Fruit fly (Drosophila melanogaster) whole organism, wandering third instar larva: ENCODE results near the gene dac.

Source experiments
- Abd-B ChIP-seq: fragments of >200 bp; optimal IDR thresholded peaks from 2 replicates; lab custom pipeline; 2017; ENCODE audit warnings: missing biosample characterization, missing genetic modification characterization
- CG32264 ChIP-seq: fragments of 200-800 bp; sonication (Bioruptor generic); optimal IDR thresholded peaks from 2 replicates; lab custom pipeline; 2016; ENCODE audit warnings: missing biosample characterization, missing genetic modification characterization
- CG9705 ChIP-seq: fragments of 200-800 bp; sonication (Bioruptor generic); optimal IDR thresholded peaks from 2 replicates; lab custom pipeline; 2018; ENCODE audit warnings: missing biosample characterization, mild to moderate bottlenecking, missing genetic modification characterization
- Dfd ChIP-seq: fragments of >200 bp; optimal IDR thresholded peaks from 2 replicates; lab custom pipeline; 2017; ENCODE audit warnings: missing biosample characterization, missing genetic modification characterization
- GATAd ChIP-seq: sonication (Bioruptor generic); optimal IDR thresholded peaks from 2 replicates; lab custom pipeline; 2016; ENCODE audit warnings: missing biosample characterization, missing genetic modification characterization
- Myc ChIP-seq: fragments of >200 bp; optimal IDR thresholded peaks from 2 replicates; lab custom pipeline; 2017
- Rel ChIP-seq, 2 experiments: fragments of 200-800 bp; sonication (Bioruptor generic) in 1 of 2; optimal IDR thresholded peaks; 2 replicates in 1 of 2; 3 replicates in 1 of 2; lab custom pipeline; 2016 to 2019; ENCODE audit warnings: mild to moderate bottlenecking in 2 of 2, missing biosample characterization in 2 of 2, missing genetic modification characterization in 2 of 2, moderate library complexity in 1 of 2
- Vsx2 ChIP-seq: fragments of 200-300, 225-300 bp; sonication (Bioruptor generic); optimal IDR thresholded peaks from 2 replicates; lab custom pipeline; 2018; ENCODE audit warnings: missing biosample characterization, missing genetic modification characterization; ENCODE audit not compliant: partially characterized antibody
- br ChIP-seq: fragments of 200-800 bp; sonication (Bioruptor generic); optimal IDR thresholded peaks from 2 replicates; lab custom pipeline; 2016; ENCODE audit warnings: missing biosample characterization, missing genetic modification characterization
- ey ChIP-seq: fragments of 200-800 bp; sonication (Bioruptor generic); optimal IDR thresholded peaks from 2 replicates; lab custom pipeline; 2016; ENCODE audit warnings: missing biosample characterization, missing genetic modification characterization
- psq ChIP-seq: fragments of 200-800 bp; sonication (Bioruptor generic); optimal IDR thresholded peaks from 3 replicates; lab custom pipeline; 2017; ENCODE audit warnings: missing biosample characterization, mild to moderate bottlenecking, missing genetic modification characterization, moderate library complexity
- sv ChIP-seq: fragments of 200-800 bp; sonication (Bioruptor generic); optimal IDR thresholded peaks from 3 replicates; lab custom pipeline; 2016; ENCODE audit warnings: missing biosample characterization, missing genetic modification characterization

dm6 chr2L:16493999-16494741, 8.4 kb upstream of the dac start:
- TF ChIP-seq psq (GFP tag; lab: Kevin White, UChicago), result no peak
- TF ChIP-seq CG9705 (GFP tag; lab: Kevin White, UChicago), result no peak
- TF ChIP-seq CG32264, result no peak
- TF ChIP-seq Vsx2 (GFP tag; lab: Kevin White, UChicago), result no peak
- no peak for TF ChIP-seq GATAd (GFP tag; lab: Kevin White, UChicago)
- no peak for TF ChIP-seq Myc (lab: Kevin White, UChicago)
- TF ChIP-seq Rel (GFP tag; optimal IDR thresholded peaks at IDR 0.05; lab: Kevin White, UChicago), result no peak
- no peak for TF ChIP-seq Rel (tag; optimal IDR thresholded peaks at IDR 0.05; lab: Kevin White, UChicago)
- no peak for TF ChIP-seq ey (GFP tag; lab: Kevin White, UChicago)
- no peak for TF ChIP-seq Abd-B (GFP tag; lab: Kevin White, UChicago)
- no peak for TF ChIP-seq br
- TF ChIP-seq Dfd (GFP tag; lab: Kevin White, UChicago), result no peak
- TF ChIP-seq sv, result no peak
